Fruit fly (Drosophila melanogaster) whole organism, embryonic: ENCODE measurements around the gene CG10948.

Experiments used
- Ada2b ChIP-seq: fragments of 200-800 bp; sonication (Bioruptor generic); IDR thresholded peaks from 2 replicates; pipeline ENCODE4 v1.3.6; 2022; ENCODE audit warnings: missing biosample characterization, missing genetic modification characterization
- Blimp-1 ChIP-seq: fragments of 200-800 bp; sonication (Bioruptor generic); optimal IDR thresholded peaks from 3 replicates; lab custom pipeline; 2018; ENCODE audit warnings: missing biosample characterization, missing genetic modification characterization, mild to moderate bottlenecking, moderate library complexity, missing genetic modification reagents
- CG1024 ChIP-seq: fragments of 200-800 bp; sonication (Bioruptor generic); IDR thresholded peaks from 2 replicates; pipeline ENCODE4 v1.3.6; 2022; ENCODE audit warnings: missing biosample characterization, missing genetic modification characterization
- CG11093 ChIP-seq: fragments of 200-800 bp; sonication (Bioruptor generic); IDR thresholded peaks from 3 replicates; pipeline ENCODE4 v1.3.6; 2022; ENCODE audit warnings: missing biosample characterization, missing genetic modification characterization
- CG11247 ChIP-seq: fragments of 200-800 bp; sonication (Bioruptor generic); IDR thresholded peaks from 2 replicates; pipeline ENCODE4 v1.3.6; 2022; ENCODE audit warnings: missing biosample characterization, missing genetic modification characterization
- CG12236 ChIP-seq: fragments of 200-800 bp; sonication (Bioruptor generic); optimal IDR thresholded peaks from 2 replicates; lab custom pipeline; 2016; ENCODE audit warnings: missing biosample characterization, missing genetic modification characterization
- CG12769 ChIP-seq: fragments of 200-800 bp; sonication (Bioruptor generic); optimal IDR thresholded peaks from 2 replicates; lab custom pipeline; 2019; ENCODE audit warnings: missing biosample characterization, mild to moderate bottlenecking, missing genetic modification characterization, moderate library complexity
- CG13287 ChIP-seq: fragments of 200-800 bp; sonication (Bioruptor generic); IDR thresholded peaks from 2 replicates; pipeline ENCODE4 v1.3.6; 2022; ENCODE audit warnings: missing biosample characterization, missing genetic modification characterization; ENCODE audit not compliant: partially characterized antibody
- CG1647 ChIP-seq: fragments of 200-800 bp; sonication (Bioruptor generic); optimal IDR thresholded peaks from 3 replicates; lab custom pipeline; 2016; ENCODE audit warnings: missing biosample characterization, missing genetic modification characterization
- CG31388 ChIP-seq: fragments of 200-800 bp; sonication (Bioruptor generic); optimal IDR thresholded peaks from 2 replicates; lab custom pipeline; 2016; ENCODE audit warnings: missing biosample characterization, missing genetic modification characterization
- CG3847 ChIP-seq: fragments of 200-800 bp; sonication (Bioruptor generic); IDR thresholded peaks from 2 replicates; pipeline ENCODE4 v1.3.6; 2022; ENCODE audit warnings: missing biosample characterization, missing genetic modification characterization
- CG4328 ChIP-seq: fragments of 200-800 bp; sonication (Bioruptor generic); optimal IDR thresholded peaks from 3 replicates; lab custom pipeline; 2017; ENCODE audit warnings: missing biosample characterization, missing genetic modification reagents, missing genetic modification characterization
- CG4424 ChIP-seq: fragments of 200-800 bp; sonication (Bioruptor generic); optimal IDR thresholded peaks from 3 replicates; lab custom pipeline; 2016; ENCODE audit warnings: missing biosample characterization, missing genetic modification characterization
- CG4854 ChIP-seq: fragments of 200-800 bp; sonication (Bioruptor generic); optimal IDR thresholded peaks from 2 replicates; lab custom pipeline; 2016; ENCODE audit warnings: missing biosample characterization, missing genetic modification characterization, inconsistent platforms
- CG6683 ChIP-seq: fragments of 200-800 bp; sonication (Bioruptor generic); optimal IDR thresholded peaks from 2 replicates; lab custom pipeline; 2017; ENCODE audit warnings: missing biosample characterization, mild to moderate bottlenecking, missing genetic modification characterization, missing genetic modification reagents
- Dad ChIP-seq: fragments of 200-800 bp; sonication (Bioruptor generic); optimal IDR thresholded peaks from 3 replicates; lab custom pipeline; 2016; ENCODE audit warnings: missing biosample characterization, missing genetic modification characterization
- Doc2 ChIP-seq: fragments of 200-800 bp; sonication (Bioruptor generic); IDR thresholded peaks from 2 replicates; pipeline ENCODE4 v1.3.6; 2022; ENCODE audit warnings: missing biosample characterization, missing genetic modification characterization
- Doc3 ChIP-seq: fragments of 200-800 bp; sonication (Bioruptor generic); IDR thresholded peaks from 3 replicates; pipeline ENCODE4 v1.3.6; 2022; ENCODE audit warnings: missing biosample characterization, missing genetic modification characterization; ENCODE audit not compliant: partially characterized antibody
- Ets65A ChIP-seq: fragments of 200-800 bp; sonication (Bioruptor generic); peaks from one replicate; lab custom pipeline; 2016; ENCODE audit warnings: missing biosample characterization, missing genetic modification characterization
- Fer1 ChIP-seq: fragments of 200-800 bp; sonication (Bioruptor generic); optimal IDR thresholded peaks from 2 replicates; lab custom pipeline; 2017; ENCODE audit warnings: missing biosample characterization, mild to moderate bottlenecking, missing genetic modification characterization
- H15 ChIP-seq: fragments of 200-800 bp; sonication (Bioruptor generic); IDR thresholded peaks from 3 replicates; pipeline ENCODE4 v1.3.6; 2022; ENCODE audit warnings: missing biosample characterization, missing genetic modification characterization
- H2.0 ChIP-seq: fragments of 200-800 bp; sonication (Bioruptor generic); IDR thresholded peaks from 2 replicates; pipeline ENCODE4 v1.3.6; 2022; ENCODE audit warnings: missing biosample characterization, missing genetic modification characterization
- Hand ChIP-seq: fragments of 200-800 bp; sonication (Bioruptor generic); optimal IDR thresholded peaks from 2 replicates; lab custom pipeline; 2017; ENCODE audit warnings: mild to moderate bottlenecking, missing biosample characterization, missing genetic modification reagents, missing genetic modification characterization
- Mrtf ChIP-seq: fragments of 200-800 bp; sonication (Bioruptor generic); IDR thresholded peaks from 3 replicates; pipeline ENCODE4 v1.3.6; 2022; ENCODE audit warnings: missing biosample characterization, missing genetic modification characterization
- Oaz ChIP-seq: fragments of 200-800 bp; sonication (Bioruptor generic); IDR thresholded peaks from 2 replicates; pipeline ENCODE4 v1.3.6; 2022; ENCODE audit warnings: missing biosample characterization, missing genetic modification characterization
- PHDP ChIP-seq: fragments of 200-800 bp; sonication (Bioruptor generic); optimal IDR thresholded peaks from 3 replicates; lab custom pipeline; 2018; ENCODE audit warnings: missing biosample characterization, mild to moderate bottlenecking, missing genetic modification characterization, moderate library complexity
- Sin3A ChIP-seq: fragments of >200 bp; optimal IDR thresholded peaks from 2 replicates; lab custom pipeline; 2018
- TFAM ChIP-seq: fragments of 200-800 bp; sonication (Bioruptor generic); optimal IDR thresholded peaks from 2 replicates; lab custom pipeline; 2017; ENCODE audit warnings: missing biosample characterization, missing genetic modification characterization, inconsistent platforms
- Usf ChIP-seq: fragments of 200-800 bp; sonication (Bioruptor generic); optimal IDR thresholded peaks from 2 replicates; lab custom pipeline; 2017; ENCODE audit warnings: missing genotype, missing biosample characterization, missing genetic modification characterization
- bcd ChIP-seq: fragments of 200-800 bp; sonication (Bioruptor generic); optimal IDR thresholded peaks from 2 replicates; lab custom pipeline; 2017; ENCODE audit warnings: missing biosample characterization, mild to moderate bottlenecking, missing genetic modification characterization
- crol ChIP-seq: fragments of 200-800 bp; sonication (Bioruptor generic); IDR thresholded peaks from 2 replicates; pipeline ENCODE4 v1.3.6; 2022; ENCODE audit warnings: missing biosample characterization, missing genetic modification characterization
- crp ChIP-seq, 2 experiments: fragments of 200-800 bp; sonication (Bioruptor generic); optimal IDR thresholded peaks; 2 replicates in 1 of 2; 3 replicates in 1 of 2; lab custom pipeline; 2017; ENCODE audit warnings: missing biosample characterization in 2 of 2, missing genetic modification characterization in 2 of 2, mild to moderate bottlenecking in 1 of 2, moderate library complexity in 1 of 2
- dmrt11E ChIP-seq: fragments of 200-800 bp; sonication (Bioruptor generic); optimal IDR thresholded peaks from 3 replicates; lab custom pipeline; 2018; ENCODE audit warnings: missing biosample characterization, mild to moderate bottlenecking, missing genetic modification characterization, moderate library complexity
- eve ChIP-seq, 2 experiments: fragments of >200 bp; optimal IDR thresholded peaks; 2 replicates each; lab custom pipeline; 2017; ENCODE audit warnings: missing biosample characterization in 2 of 2, missing genetic modification characterization in 2 of 2
- exex ChIP-seq: fragments of 200-800 bp; sonication (Bioruptor generic); optimal IDR thresholded peaks from 4 replicates; lab custom pipeline; 2018; ENCODE audit warnings: missing biosample characterization, mild to moderate bottlenecking, missing genetic modification characterization, moderate library complexity
- gro ChIP-seq: fragments of 200-800 bp; sonication (Bioruptor generic); optimal IDR thresholded peaks from 2 replicates; lab custom pipeline; 2016; ENCODE audit warnings: missing biosample characterization, missing genetic modification characterization
- gsb-n ChIP-seq: fragments of 200-800 bp; sonication (Bioruptor generic); optimal IDR thresholded peaks from 3 replicates; lab custom pipeline; 2018; ENCODE audit warnings: missing biosample characterization, mild to moderate bottlenecking, missing genetic modification characterization
- gt ChIP-seq: fragments of 200-800 bp; sonication (Bioruptor generic); IDR thresholded peaks from 2 replicates; pipeline ENCODE4 v1.3.6; 2022; ENCODE audit warnings: missing biosample characterization, missing genetic modification characterization
- h ChIP-seq: fragments of >200 bp; optimal IDR thresholded peaks from 2 replicates; lab custom pipeline; 2017
- maf-S ChIP-seq: fragments of 200-800 bp; sonication (Bioruptor generic); optimal IDR thresholded peaks from 2 replicates; lab custom pipeline; 2016; ENCODE audit warnings: missing biosample characterization, missing genetic modification characterization
- peb ChIP-seq: fragments of 200-800 bp; sonication (Bioruptor generic); IDR thresholded peaks from 2 replicates; pipeline ENCODE4 v1.3.6; 2022; ENCODE audit warnings: missing biosample characterization, missing genetic modification characterization
- pho ChIP-seq: fragments of 200-800 bp; sonication (Bioruptor generic); optimal IDR thresholded peaks from 2 replicates; lab custom pipeline; 2016; ENCODE audit warnings: missing biosample characterization, missing genetic modification characterization
- pros ChIP-seq: fragments of 200-800 bp; sonication (Bioruptor generic); optimal IDR thresholded peaks from 3 replicates; lab custom pipeline; 2019; ENCODE audit warnings: missing biosample characterization, mild to moderate bottlenecking, missing genetic modification characterization, moderate library complexity
- run ChIP-seq: fragments of 200-800 bp; sonication (Bioruptor generic); optimal IDR thresholded peaks from 3 replicates; lab custom pipeline; 2018; ENCODE audit warnings: missing biosample characterization, mild to moderate bottlenecking, missing genetic modification characterization
- seq ChIP-seq: fragments of 200-800 bp; sonication (Bioruptor generic); IDR thresholded peaks from 2 replicates; pipeline ENCODE4 v1.3.6; 2022; ENCODE audit warnings: missing biosample characterization, missing genetic modification characterization
- slbo ChIP-seq: fragments of 200-800 bp; sonication (Bioruptor generic); IDR thresholded peaks from 2 replicates; pipeline ENCODE4 v1.3.6; 2022; ENCODE audit warnings: missing biosample characterization, missing genetic modification characterization
- slou ChIP-seq: fragments of 200-800 bp; sonication (Bioruptor generic); optimal IDR thresholded peaks from 3 replicates; lab custom pipeline; 2016; ENCODE audit warnings: missing biosample characterization, missing genetic modification characterization
- slp2 ChIP-seq: fragments of 200-800 bp; sonication (Bioruptor generic); optimal IDR thresholded peaks from 2 replicates; lab custom pipeline; 2016; ENCODE audit warnings: missing biosample characterization, missing genetic modification characterization
- sna ChIP-seq: fragments of 200-800 bp; sonication (Bioruptor generic); IDR thresholded peaks from 2 replicates; pipeline ENCODE4 v1.3.6; 2022; ENCODE audit warnings: missing biosample characterization, missing genetic modification characterization; ENCODE audit not compliant: partially characterized antibody
- tll ChIP-seq, 2 experiments: fragments of 200-800 bp in 1 of 2; fragments of >200 bp in 1 of 2; sonication (Bioruptor generic) in 1 of 2; optimal IDR thresholded peaks; 2 replicates each; lab custom pipeline; 2017 to 2019; ENCODE audit warnings: missing biosample characterization in 2 of 2, missing genetic modification characterization in 2 of 2, mild to moderate bottlenecking in 1 of 2, moderate library complexity in 1 of 2
- twi ChIP-seq: fragments of 200-800 bp; optimal IDR thresholded peaks from 2 replicates; lab custom pipeline; 2019; ENCODE audit warnings: missing biosample characterization, mild to moderate bottlenecking, missing genetic modification characterization, moderate library complexity
- wdn ChIP-seq: fragments of 200-800 bp; sonication (Bioruptor generic); IDR thresholded peaks from 2 replicates; pipeline ENCODE4 v1.3.6; 2022; ENCODE audit warnings: missing biosample characterization, missing genetic modification characterization
- zen ChIP-seq: fragments of 200-800 bp; sonication (Bioruptor generic); optimal IDR thresholded peaks from 3 replicates; lab custom pipeline; 2018; ENCODE audit warnings: missing biosample characterization, mild to moderate bottlenecking, missing genetic modification characterization, moderate library complexity

The CG10948 gene

dm6 chr3L:12804730-12805170, 45.2 kb downstream of the CG10948 start, which contains the start of gene Atg1 (continued):
- TF ChIP-seq maf-S (GFP tag; lab: Kevin White, UChicago) (no peak), slbo (GFP tag; lab: Robert Waterston, UW) (no peak), CG12769 (tag; lab: Kevin White, UChicago) (peak; percentile 25), crol (GFP tag; lab: Robert Waterston, UW) (peak; percentile 16; the same call in 1 of the 2 replicates), seq (GFP tag; lab: Robert Waterston, UW) (no peak; the same call in 1 of the 2 replicates), Doc3 (GFP tag; lab: Robert Waterston, UW) (no peak), CG11247 (no peak), CG12236 (GFP tag; lab: Kevin White, UChicago) (no peak), H2.0 (no peak), pho (GFP tag; lab: Kevin White, UChicago) (no peak), dmrt11E (tag; lab: Kevin White, UChicago) (no peak), sna (GFP tag; lab: Robert Waterston, UW) (no peak), Mrtf (GFP tag; lab: Robert Waterston, UW) (no peak), Dad (GFP tag; lab: Kevin White, UChicago) (no peak), Usf (GFP tag; lab: Kevin White, UChicago) (no peak), Hand (GFP tag; lab: Kevin White, UChicago) (peak; percentile 27), Sin3A (lab: Kevin White, UChicago) (peak; percentile 6), wdn (no peak), Oaz (GFP tag; lab: Robert Waterston, UW) (no peak), CG11093 (no peak), H15 (GFP tag; lab: Robert Waterston, UW) (no peak), zen (no peak), CG4328 (GFP tag; lab: Kevin White, UChicago) (no peak), PHDP (tag; lab: Kevin White, UChicago) (no peak), h (lab: Kevin White, UChicago) (no peak), slou (GFP tag; lab: Kevin White, UChicago) (no peak), gt (GFP tag; lab: Robert Waterston, UW) (no peak), crp (GFP tag; optimal IDR thresholded peaks at IDR 0.05; lab: Kevin White, UChicago) (no peak), CG13287 (GFP tag; lab: Robert Waterston, UW) (peak; percentile 19; the same call in 1 of the 2 replicates), exex (tag; lab: Kevin White, UChicago) (peak; percentile 71), CG31388 (no peak), Blimp-1 (GFP tag; lab: Kevin White, UChicago) (no peak), gro (GFP tag; lab: Kevin White, UChicago) (peak; percentile 20), Ets65A (no peak), CG4854 (no peak), pros (GFP tag; lab: Kevin White, UChicago) (peak; percentile 49), CG3847 (GFP tag; lab: Robert Waterston, UW) (peak; percentile 33; the same call in 1 of the 2 replicates), Doc2 (GFP tag; lab: Robert Waterston, UW) (no peak), bcd (GFP tag; lab: Kevin White, UChicago) (no peak), CG1647 (GFP tag; lab: Kevin White, UChicago) (no peak), slp2 (GFP tag; lab: Kevin White, UChicago) (no peak), CG4424 (GFP tag; lab: Kevin White, UChicago) (no peak), gsb-n (tag; lab: Kevin White, UChicago) (no peak), Ada2b (GFP tag; lab: Robert Waterston, UW) (no peak), tll (GFP tag; optimal IDR thresholded peaks at IDR 0.05; lab: Kevin White, UChicago) (no peak), TFAM (GFP tag; lab: Kevin White, UChicago) (no peak), peb (no peak), run (tag; lab: Kevin White, UChicago) (no peak), twi (tag; lab: Kevin White, UChicago) (no peak), CG6683 (no peak), Fer1 (GFP tag; lab: Kevin White, UChicago) (peak; percentile 38), CG1024 (GFP tag; lab: Robert Waterston, UW) (no peak), eve (GFP tag; optimal IDR thresholded peaks at IDR 0.05; lab: Kevin White, UChicago) (no peak)
